Worm (Caenorhabditis elegans) whole organism, L4 larva: ENCODE measurements around the gene tmed-1.

Experiments used
- F10B5.3 ChIP-seq: sonication (generic microtip); optimal IDR thresholded peaks from 2 replicates; lab custom pipeline; 2016; ENCODE audit warnings: mild to moderate bottlenecking, missing genetic modification characterization, missing compliant biosample characterization
- F26F4.8 ChIP-seq: fragments of 200-800 bp; sonication (Bioruptor generic); conservative IDR thresholded peaks from 2 replicates; pipeline ENCODE4 v1.3.6; 2022; ENCODE audit warnings: missing genetic modification characterization, missing compliant biosample characterization
- F44E2.7 ChIP-seq: fragments of 200-800 bp; sonication (Bioruptor generic); IDR thresholded peaks from 2 replicates; pipeline ENCODE4 v2.1.2; 2022; ENCODE audit warnings: missing genetic modification characterization, missing compliant biosample characterization
- F49E8.2 ChIP-seq: sonication (generic microtip); optimal IDR thresholded peaks from 2 replicates; lab custom pipeline; 2016; ENCODE audit warnings: missing compliant biosample characterization, mild to moderate bottlenecking, missing genetic modification characterization, borderline replicate concordance
- Y48G9A.11 ChIP-seq: fragments of 200-800 bp; sonication (Bioruptor generic); IDR thresholded peaks from 2 replicates; pipeline ENCODE4 v1.3.6; 2022; ENCODE audit warnings: missing genetic modification reagents, missing genetic modification characterization, missing compliant biosample characterization
- Y5F2A.4 ChIP-seq: fragments of 200-800 bp; sonication (Bioruptor generic); optimal IDR thresholded peaks from 2 replicates; lab custom pipeline; 2018; ENCODE audit warnings: mild to moderate bottlenecking, missing genetic modification characterization, missing compliant biosample characterization
- aha-1 ChIP-seq: fragments of 150-350 bp; peaks from one replicate; lab custom pipeline; 2014; ENCODE audit warnings: missing biosample characterization, missing genetic modification characterization
- aly-2 ChIP-seq: sonication (generic microtip); optimal IDR thresholded peaks from 2 replicates; lab custom pipeline; 2018; ENCODE audit warnings: missing biosample characterization, missing genetic modification characterization
- ama-1 ChIP-seq: fragments of 150-350 bp; optimal IDR thresholded peaks from 2 replicates; lab custom pipeline; 2014; ENCODE audit warnings: inconsistent platforms, mixed read lengths
- arid-1 ChIP-seq: fragments of 200-800 bp; sonication (Bioruptor generic); conservative IDR thresholded peaks from 2 replicates; pipeline ENCODE4 v1.3.6; 2022; ENCODE audit warnings: missing genetic modification reagents, missing genetic modification characterization, missing compliant biosample characterization
- attf-4 ChIP-seq: sonication (generic microtip); optimal IDR thresholded peaks from 3 replicates; lab custom pipeline; 2017; ENCODE audit warnings: missing biosample characterization, missing genetic modification characterization
- ceh-44 ChIP-seq: fragments of 200-800 bp; sonication (Bioruptor generic); IDR thresholded peaks from 2 replicates; pipeline ENCODE4 v1.3.6; 2022; ENCODE audit warnings: missing genetic modification reagents, missing genetic modification characterization, missing compliant biosample characterization
- daf-12 ChIP-seq: fragments of 150-350 bp; optimal IDR thresholded peaks from 2 replicates; lab custom pipeline; 2014; ENCODE audit warnings: missing biosample characterization, missing genetic modification reagents, missing genetic modification characterization
- daf-8 ChIP-seq: fragments of 200-800 bp; sonication (Bioruptor generic); IDR thresholded peaks from 2 replicates; pipeline ENCODE4 v1.3.6; 2022; ENCODE audit warnings: missing genetic modification characterization, missing compliant biosample characterization
- dmd-8 ChIP-seq: fragments of 200-800 bp; sonication (Bioruptor generic); IDR thresholded peaks from 2 replicates; pipeline ENCODE4 v1.3.6; 2022; ENCODE audit warnings: missing genetic modification characterization, missing compliant biosample characterization
- dmd-9 ChIP-seq: fragments of 200-800 bp; sonication (Bioruptor generic); IDR thresholded peaks from 2 replicates; pipeline ENCODE4 v1.3.6; 2022; ENCODE audit warnings: missing genetic modification reagents, missing genetic modification characterization, missing compliant biosample characterization
- dpl-1 ChIP-seq: fragments of 150-350 bp; optimal IDR thresholded peaks from 2 replicates; lab custom pipeline; 2014; ENCODE audit warnings: missing biosample characterization, missing genetic modification reagents, missing genetic modification characterization
- dve-1 ChIP-seq: sonication (generic microtip); optimal IDR thresholded peaks from 2 replicates; lab custom pipeline; 2017; ENCODE audit warnings: antibody characterized with exemption, mild to moderate bottlenecking, missing genetic modification characterization, missing compliant biosample characterization; ENCODE audit not compliant: insufficient read depth
- egl-27 ChIP-seq: sonication (generic microtip); optimal IDR thresholded peaks from 3 replicates; lab custom pipeline; 2017; ENCODE audit warnings: missing biosample characterization, missing genetic modification reagents, missing genetic modification characterization
- egl-43 ChIP-seq: fragments of 200-800 bp; sonication (Bioruptor generic); IDR thresholded peaks from 2 replicates; pipeline ENCODE4 v1.3.6; 2022; ENCODE audit warnings: missing genetic modification reagents, missing genetic modification characterization, missing compliant biosample characterization
- hmg-1.1 ChIP-seq: fragments of 200-800 bp; sonication (Bioruptor generic); IDR thresholded peaks from 2 replicates; pipeline ENCODE4 v1.3.6; 2022; ENCODE audit warnings: missing genetic modification reagents, missing genetic modification characterization, missing compliant biosample characterization
- lin-15B ChIP-seq: fragments of 150-350 bp; sonication (generic microtip); optimal IDR thresholded peaks from 3 replicates; lab custom pipeline; 2014; ENCODE audit warnings: missing biosample characterization, missing genetic modification characterization
- lin-29 ChIP-seq: fragments of 200-800 bp; sonication (Bioruptor generic); IDR thresholded peaks from 2 replicates; pipeline ENCODE4 v1.3.6; 2022; ENCODE audit warnings: missing genetic modification reagents, missing genetic modification characterization, missing compliant biosample characterization
- lin-38 ChIP-seq: fragments of 200-800 bp; sonication (Bioruptor generic); IDR thresholded peaks from 2 replicates; pipeline ENCODE4 v1.3.6; 2022; ENCODE audit warnings: missing genetic modification reagents, missing genetic modification characterization, missing compliant biosample characterization
- lir-3 ChIP-seq: sonication (generic microtip); optimal IDR thresholded peaks from 2 replicates; lab custom pipeline; 2016; ENCODE audit warnings: mild to moderate bottlenecking, missing genetic modification characterization, missing compliant biosample characterization
- madf-9 ChIP-seq: fragments of 200-800 bp; sonication (Bioruptor generic); conservative IDR thresholded peaks from 2 replicates; pipeline ENCODE4 v1.3.6; 2022; ENCODE audit warnings: missing genetic modification reagents, missing genetic modification characterization, missing compliant biosample characterization
- mdl-1 ChIP-seq, 2 experiments: fragments of 150-350 bp in 1 of 2; sonication (generic microtip) in 1 of 2; optimal IDR thresholded peaks; 2 replicates each; lab custom pipeline; 2014 to 2017; ENCODE audit warnings: missing biosample characterization in 2 of 2, missing genetic modification characterization in 2 of 2
- mdt-29 ChIP-seq: fragments of 200-800 bp; sonication (Bioruptor generic); IDR thresholded peaks from 2 replicates; pipeline ENCODE4 v1.3.6; 2022; ENCODE audit warnings: missing genetic modification reagents, missing genetic modification characterization, missing compliant biosample characterization
- mes-2 ChIP-seq: sonication (generic microtip); optimal IDR thresholded peaks from 2 replicates; lab custom pipeline; 2016; ENCODE audit warnings: missing genotype, mild to moderate bottlenecking, missing genetic modification characterization, missing compliant biosample characterization; ENCODE audit not compliant: poor library complexity, severe bottlenecking
- mxl-2 ChIP-seq: fragments of 200-800 bp; sonication (Bioruptor generic); conservative IDR thresholded peaks from 2 replicates; pipeline ENCODE4 v1.3.6; 2022; ENCODE audit warnings: missing genetic modification reagents, missing genetic modification characterization, missing compliant biosample characterization
- mxl-3 ChIP-seq: fragments of 200-800 bp; sonication (Bioruptor generic); optimal IDR thresholded peaks from 2 replicates; lab custom pipeline; 2018; ENCODE audit warnings: mild to moderate bottlenecking, missing genetic modification characterization, missing compliant biosample characterization
- nhr-102 ChIP-seq: sonication (generic microtip); optimal IDR thresholded peaks from 2 replicates; lab custom pipeline; 2016; ENCODE audit warnings: mild to moderate bottlenecking, missing genetic modification characterization, moderate library complexity, missing compliant biosample characterization
- nhr-25 ChIP-seq: sonication (generic microtip); optimal IDR thresholded peaks from 2 replicates; lab custom pipeline; 2017; ENCODE audit warnings: missing genetic modification characterization, mild to moderate bottlenecking, missing compliant biosample characterization, antibody characterized with exemption, moderate library complexity, borderline replicate concordance; ENCODE audit not compliant: insufficient read depth
- nhr-28 ChIP-seq: fragments of 150-350 bp; optimal IDR thresholded peaks from 2 replicates; lab custom pipeline; 2014; ENCODE audit warnings: missing biosample characterization, missing genetic modification characterization
- nhr-48 ChIP-seq: sonication (generic microtip); optimal IDR thresholded peaks from 2 replicates; lab custom pipeline; 2016; ENCODE audit warnings: mild to moderate bottlenecking, missing genetic modification characterization, missing compliant biosample characterization
- nhr-6 ChIP-seq: fragments of 150-350 bp; optimal IDR thresholded peaks from 2 replicates; lab custom pipeline; 2014; ENCODE audit warnings: missing biosample characterization, missing genetic modification characterization
- php-3 ChIP-seq: fragments of 200-800 bp; sonication (Bioruptor generic); IDR thresholded peaks from 2 replicates; pipeline ENCODE4 v1.3.6; 2022; ENCODE audit warnings: missing genetic modification reagents, missing genetic modification characterization, missing compliant biosample characterization
- saeg-2 ChIP-seq: fragments of 200-800 bp; sonication (Bioruptor generic); IDR thresholded peaks from 2 replicates; pipeline ENCODE4 v1.3.6; 2022; ENCODE audit warnings: missing genetic modification reagents, missing genetic modification characterization, missing compliant biosample characterization
- set-16 ChIP-seq: fragments of 200-800 bp; sonication (Bioruptor generic); IDR thresholded peaks from 2 replicates; pipeline ENCODE4 v1.3.6; 2022; ENCODE audit warnings: missing genetic modification reagents, missing genetic modification characterization, missing compliant biosample characterization
- snpc-1.2 ChIP-seq: fragments of 200-800 bp; sonication (Bioruptor generic); IDR thresholded peaks from 2 replicates; pipeline ENCODE4 v1.3.6; 2022; ENCODE audit warnings: missing genetic modification reagents, missing genetic modification characterization, missing compliant biosample characterization
- spr-3 ChIP-seq: fragments of 200-800 bp; sonication (Bioruptor generic); optimal IDR thresholded peaks from 2 replicates; lab custom pipeline; 2018; ENCODE audit warnings: mild to moderate bottlenecking, missing genetic modification characterization, missing compliant biosample characterization
- tag-97 ChIP-seq: fragments of 200-800 bp; sonication (Bioruptor generic); IDR thresholded peaks from 2 replicates; pipeline ENCODE4 v1.3.6; 2022; ENCODE audit warnings: missing genetic modification characterization, missing compliant biosample characterization
- tra-1 ChIP-seq: fragments of 200-800 bp; sonication (Bioruptor generic); IDR thresholded peaks from 2 replicates; pipeline ENCODE4 v1.3.6; 2022; ENCODE audit warnings: missing genetic modification reagents, missing genetic modification characterization, missing compliant biosample characterization
- unc-130 ChIP-seq: sonication (generic microtip); optimal IDR thresholded peaks from 2 replicates; lab custom pipeline; 2016; ENCODE audit warnings: missing genetic modification reagents, missing genetic modification characterization, missing compliant biosample characterization
- unc-62 ChIP-seq, 3 experiments: fragments of 150-350 bp in 1 of 3; sonication (generic microtip); optimal IDR thresholded peaks in 2 of 3; peaks in 1 of 3; 1 replicate in 1 of 3; 2 replicates in 2 of 3; lab custom pipeline; 2014 to 2017; ENCODE audit warnings: missing biosample characterization in 3 of 3, missing genetic modification characterization in 3 of 3, missing genetic modification reagents in 3 of 3, missing genotype in 1 of 3
- vab-7 ChIP-seq: fragments of 200-800 bp; sonication (Bioruptor generic); IDR thresholded peaks from 2 replicates; pipeline ENCODE4 v1.3.6; 2022; ENCODE audit warnings: missing genetic modification reagents, missing genetic modification characterization, missing compliant biosample characterization
- zag-1 ChIP-seq: fragments of 150-350 bp; optimal IDR thresholded peaks from 2 replicates; lab custom pipeline; 2014; ENCODE audit warnings: missing biosample characterization, missing genetic modification characterization
- zfp-2 ChIP-seq: sonication (generic microtip); optimal IDR thresholded peaks from 2 replicates; lab custom pipeline; 2016; ENCODE audit warnings: mild to moderate bottlenecking, missing genetic modification characterization, missing compliant biosample characterization
- zip-11 ChIP-seq: fragments of 200-800 bp; sonication (Bioruptor generic); IDR thresholded peaks from 2 replicates; pipeline ENCODE4 v1.3.6; 2022; ENCODE audit warnings: missing genetic modification characterization, missing compliant biosample characterization

Gene tmed-1

ce11 chrIV:12089551-12089950, 11.6 kb upstream of the tmed-1 start, which contains the start of gene F11A10.6:
Gene F11A10.6, minus strand, starts transcription at chrIV:12089651.
- TF ChIP-seq daf-8 (no peak), tag-97 (no peak), aly-2 (tag; lab: Kevin White, UChicago) (no peak), lir-3 (tag; lab: Kevin White, UChicago) (no peak), unc-62 (GFP tag; optimal IDR thresholded peaks at IDR 0.05 in 1 of 2; lab: Kevin White, UChicago) (peak in 1 of 2 experiments; percentile 38), unc-62 (tag; optimal IDR thresholded peaks at IDR 0.05; lab: Kevin White, UChicago) (no peak)

ce11 chrIV:12088898-12089297, 10.9 kb upstream of the tmed-1 start:
- no peak for TF ChIP-seq lin-15B
- peak; percentile 84 for TF ChIP-seq ama-1 (lab: Kevin White, UChicago)
- TF ChIP-seq egl-43: no peak
- peak; percentile 44 for TF ChIP-seq aha-1
- TF ChIP-seq tra-1 (GFP tag; lab: Robert Waterston, UW): no peak
- 0 out of 2 replicates have a peak, but pooled peaks have one; percentile 21 for TF ChIP-seq Y48G9A.11
- TF ChIP-seq zag-1 (tag; lab: Kevin White, UChicago): no peak
- TF ChIP-seq dmd-9 (GFP tag; lab: Robert Waterston, UW): no peak
- no peak for TF ChIP-seq spr-3 (GFP tag; lab: Kevin White, UChicago)
- no peak for TF ChIP-seq zfp-2 (tag; lab: Kevin White, UChicago)
- peak; percentile 62 for TF ChIP-seq mes-2 (tag; lab: Kevin White, UChicago)
- no peak for TF ChIP-seq nhr-48 (tag; lab: Kevin White, UChicago)
- no peak for TF ChIP-seq nhr-25 (tag; lab: Kevin White, UChicago)
- TF ChIP-seq attf-4 (tag; lab: Kevin White, UChicago): no peak
- 0 out of 2 replicates have a peak, but pooled peaks have one; percentile 14 for TF ChIP-seq saeg-2 (GFP tag; lab: Robert Waterston, UW)
- no peak for TF ChIP-seq madf-9 (GFP tag; lab: Robert Waterston, UW)
- TF ChIP-seq hmg-1.1 (GFP tag; lab: Robert Waterston, UW): no peak
- TF ChIP-seq unc-130: no peak
- TF ChIP-seq egl-27: no peak
- TF ChIP-seq dpl-1 (GFP tag; lab: Kevin White, UChicago): peak; percentile 41
- TF ChIP-seq lin-29: no peak
- TF ChIP-seq nhr-28 (tag; lab: Kevin White, UChicago): no peak
- TF ChIP-seq mxl-2 (GFP tag; lab: Robert Waterston, UW): no peak
- TF ChIP-seq php-3: 0 out of 2 replicates have a peak, but pooled peaks have one; percentile 15
- TF ChIP-seq nhr-102: no peak
- no peak for TF ChIP-seq daf-12 (tag; lab: Kevin White, UChicago)
- no peak for TF ChIP-seq F26F4.8 (GFP tag; lab: Robert Waterston, UW)
- TF ChIP-seq mdt-29 (GFP tag; lab: Robert Waterston, UW): no peak
- no peak for TF ChIP-seq arid-1 (GFP tag; lab: Robert Waterston, UW)
- no peak for TF ChIP-seq F44E2.7 (GFP tag; lab: Robert Waterston, UW)
- peak in 1 of 2 experiments; percentile 21 for TF ChIP-seq mdl-1 (tag; optimal IDR thresholded peaks at IDR 0.05; lab: Kevin White, UChicago)
- peak; percentile 49 for TF ChIP-seq mxl-3 (GFP tag; lab: Kevin White, UChicago)
- no peak for TF ChIP-seq set-16 (GFP tag; lab: Robert Waterston, UW)
- TF ChIP-seq zip-11: no peak
- no peak for TF ChIP-seq snpc-1.2 (GFP tag; lab: Robert Waterston, UW)
- peak; percentile 70 for TF ChIP-seq lin-38 (GFP tag; lab: Robert Waterston, UW)
- TF ChIP-seq dmd-8 (GFP tag; lab: Robert Waterston, UW): no peak
- TF ChIP-seq dve-1: peak; percentile 20
- TF ChIP-seq ceh-44 (GFP tag; lab: Robert Waterston, UW): no peak
- TF ChIP-seq nhr-6 (tag; lab: Kevin White, UChicago): peak; percentile 16
- TF ChIP-seq Y5F2A.4 (GFP tag; lab: Kevin White, UChicago): no peak
- no peak for TF ChIP-seq F10B5.3 (tag; lab: Kevin White, UChicago)
- no peak for TF ChIP-seq vab-7 (GFP tag; lab: Robert Waterston, UW)
- no peak for TF ChIP-seq F49E8.2 (tag; lab: Kevin White, UChicago)
